Fruit fly (Drosophila melanogaster) whole organism, prepupa: ENCODE data around the gene CG16989.

Experiments used
- Blimp-1 ChIP-seq: fragments of 200-800 bp; sonication (Bioruptor generic); optimal IDR thresholded peaks from 3 replicates; lab custom pipeline; 2017; ENCODE audit warnings: missing biosample characterization, missing genetic modification characterization, mild to moderate bottlenecking, moderate library complexity, missing genetic modification reagents
- CG10631 ChIP-seq: fragments of 200-800 bp; sonication (Bioruptor generic); optimal IDR thresholded peaks from 2 replicates; lab custom pipeline; 2016; ENCODE audit warnings: missing biosample characterization, missing genetic modification characterization
- CG11294 ChIP-seq: fragments of 200-800 bp; sonication (Bioruptor generic); IDR thresholded peaks from 2 replicates; pipeline ENCODE4 v1.3.6; 2022; ENCODE audit warnings: missing biosample characterization, missing genetic modification characterization
- CG15336 ChIP-seq: fragments of 200-800 bp; sonication (Bioruptor generic); IDR thresholded peaks from 2 replicates; pipeline ENCODE4 v1.3.6; 2022; ENCODE audit warnings: missing biosample characterization, missing genetic modification characterization
- CG1621 ChIP-seq: fragments of 200-800 bp; sonication (Bioruptor generic); optimal IDR thresholded peaks from 3 replicates; lab custom pipeline; 2018; ENCODE audit warnings: missing biosample characterization, mild to moderate bottlenecking, missing genetic modification characterization
- CG16779 ChIP-seq: fragments of 200-800 bp; sonication (Bioruptor generic); optimal IDR thresholded peaks from 3 replicates; lab custom pipeline; 2017; ENCODE audit warnings: missing biosample characterization, mild to moderate bottlenecking, missing genetic modification characterization
- CG31627 ChIP-seq: fragments of 200-800 bp; sonication (Bioruptor generic); optimal IDR thresholded peaks from 3 replicates; lab custom pipeline; 2016; ENCODE audit warnings: missing biosample characterization, missing genetic modification characterization
- CG34406 ChIP-seq: fragments of 200-800 bp; sonication (Bioruptor generic); optimal IDR thresholded peaks from 3 replicates; lab custom pipeline; 2016; ENCODE audit warnings: missing biosample characterization, missing genetic modification characterization
- CG3919 ChIP-seq: fragments of 200-800 bp; sonication (Bioruptor generic); optimal IDR thresholded peaks from 3 replicates; lab custom pipeline; 2016; ENCODE audit warnings: missing biosample characterization, missing genetic modification characterization
- CG4318 ChIP-seq: fragments of 200-800 bp; sonication (Bioruptor generic); optimal IDR thresholded peaks from 3 replicates; lab custom pipeline; 2017; ENCODE audit warnings: missing biosample characterization, mild to moderate bottlenecking, missing genetic modification characterization
- CG6792 ChIP-seq: fragments of 200-800 bp; sonication (Bioruptor generic); optimal IDR thresholded peaks from 3 replicates; lab custom pipeline; 2016; ENCODE audit warnings: missing biosample characterization, missing genetic modification characterization
- CG6808 ChIP-seq: fragments of 200-800 bp; sonication (Bioruptor generic); optimal IDR thresholded peaks from 3 replicates; lab custom pipeline; 2017; ENCODE audit warnings: missing biosample characterization, missing genetic modification characterization, mild to moderate bottlenecking, moderate library complexity, missing genetic modification reagents
- CG8119 ChIP-seq: fragments of 200-800 bp; sonication (Bioruptor generic); IDR thresholded peaks from 3 replicates; pipeline ENCODE4 v1.3.6; 2022; ENCODE audit warnings: missing biosample characterization, missing genetic modification characterization
- Eip75B ChIP-seq: fragments of 200-800 bp; sonication (Bioruptor generic); optimal IDR thresholded peaks from 3 replicates; lab custom pipeline; 2016; ENCODE audit warnings: missing biosample characterization, missing genetic modification characterization
- Eip78C ChIP-seq: fragments of 200-800 bp; sonication (Bioruptor generic); peaks from one replicate; lab custom pipeline; 2016; ENCODE audit warnings: missing biosample characterization, missing genetic modification characterization
- Eip93F ChIP-seq: fragments of 200-800 bp; sonication (Bioruptor generic); optimal IDR thresholded peaks from 2 replicates; lab custom pipeline; 2016; ENCODE audit warnings: missing biosample characterization, mild to moderate bottlenecking, missing genetic modification characterization
- Gug ChIP-seq: fragments of 200-800 bp; sonication (Bioruptor generic); IDR thresholded peaks from 2 replicates; pipeline ENCODE4 v1.3.6; 2022; ENCODE audit warnings: missing biosample characterization, missing genetic modification characterization
- Hr38 ChIP-seq: sonication (Bioruptor generic); optimal IDR thresholded peaks from 2 replicates; lab custom pipeline; 2016; ENCODE audit warnings: missing biosample characterization, missing genetic modification characterization
- Hr39 ChIP-seq: fragments of 200-800 bp; sonication (Bioruptor generic); optimal IDR thresholded peaks from 2 replicates; lab custom pipeline; 2016; ENCODE audit warnings: missing biosample characterization, missing genetic modification characterization
- Lpt ChIP-seq: fragments of 200-800 bp; sonication (Bioruptor generic); optimal IDR thresholded peaks from 3 replicates; lab custom pipeline; 2016; ENCODE audit warnings: missing biosample characterization, missing genetic modification characterization
- Met ChIP-seq: fragments of 200-800 bp; sonication (Bioruptor generic); optimal IDR thresholded peaks from 3 replicates; lab custom pipeline; 2016; ENCODE audit warnings: missing biosample characterization, missing genetic modification characterization
- OdsH ChIP-seq: fragments of 200-800 bp; sonication (Bioruptor generic); optimal IDR thresholded peaks from 3 replicates; lab custom pipeline; 2016; ENCODE audit warnings: missing biosample characterization, missing genetic modification characterization
- Smox ChIP-seq: fragments of 200-800 bp; sonication (Bioruptor generic); optimal IDR thresholded peaks from 3 replicates; lab custom pipeline; 2016; ENCODE audit warnings: missing biosample characterization, missing genetic modification characterization
- Sox102F ChIP-seq: fragments of 200-800 bp; sonication (Bioruptor generic); optimal IDR thresholded peaks from 2 replicates; lab custom pipeline; 2016; ENCODE audit warnings: missing biosample characterization, mild to moderate bottlenecking, missing genetic modification characterization
- Sox14 ChIP-seq: fragments of 200-800 bp; sonication (Bioruptor generic); optimal IDR thresholded peaks from 3 replicates; lab custom pipeline; 2016; ENCODE audit warnings: missing biosample characterization, missing genetic modification characterization
- cyc ChIP-seq: fragments of 200-800 bp; sonication (Bioruptor generic); optimal IDR thresholded peaks from 3 replicates; lab custom pipeline; 2016; ENCODE audit warnings: missing biosample characterization, missing genetic modification characterization
- dsx ChIP-seq: fragments of 200-800 bp; optimal IDR thresholded peaks from 3 replicates; lab custom pipeline; 2019; ENCODE audit warnings: missing biosample characterization, mild to moderate bottlenecking, missing genetic modification characterization, moderate library complexity; ENCODE audit not compliant: poor library complexity, severe bottlenecking
- eg ChIP-seq: fragments of 200-800 bp; sonication (Bioruptor generic); IDR thresholded peaks from 3 replicates; pipeline ENCODE4 v1.3.6; 2022; ENCODE audit warnings: missing biosample characterization, missing genetic modification characterization
- esn ChIP-seq: fragments of 200-800 bp; sonication (Bioruptor generic); optimal IDR thresholded peaks from 2 replicates; lab custom pipeline; 2016; ENCODE audit warnings: missing biosample characterization, mild to moderate bottlenecking, missing genetic modification characterization, moderate library complexity
- lz ChIP-seq: fragments of 200-800 bp; sonication (Bioruptor generic); optimal IDR thresholded peaks from 3 replicates; lab custom pipeline; 2016; ENCODE audit warnings: missing biosample characterization, missing genetic modification characterization
- net ChIP-seq: fragments of 200-800 bp; sonication (Bioruptor generic); optimal IDR thresholded peaks from 3 replicates; lab custom pipeline; 2016; ENCODE audit warnings: missing biosample characterization, missing genetic modification characterization
- spab ChIP-seq: fragments of 200-800 bp; sonication (Bioruptor generic); optimal IDR thresholded peaks from 2 replicates; lab custom pipeline; 2017; ENCODE audit warnings: missing biosample characterization, mild to moderate bottlenecking, missing genetic modification characterization, missing genetic modification reagents
- ss ChIP-seq, 2 experiments: fragments of 200-800 bp; sonication (Bioruptor generic); optimal IDR thresholded peaks; 2 replicates in 1 of 2; 3 replicates in 1 of 2; lab custom pipeline; 2017 to 2018; ENCODE audit warnings: mild to moderate bottlenecking in 2 of 2, missing biosample characterization in 2 of 2, missing genetic modification characterization in 2 of 2, moderate library complexity in 1 of 2
- svp ChIP-seq: fragments of 200-800 bp; sonication (Bioruptor generic); peaks from one replicate; lab custom pipeline; 2016; ENCODE audit warnings: missing biosample characterization, missing genetic modification characterization
- topi ChIP-seq: fragments of 200-800 bp; sonication (Bioruptor generic); optimal IDR thresholded peaks from 3 replicates; lab custom pipeline; 2016; ENCODE audit warnings: missing biosample characterization, missing genetic modification characterization
- vri ChIP-seq: fragments of 200-800 bp; sonication (Bioruptor generic); optimal IDR thresholded peaks from 3 replicates; lab custom pipeline; 2016; ENCODE audit warnings: missing biosample characterization, mild to moderate bottlenecking, missing genetic modification characterization

The CG16989 gene

dm6 chrX:790039-790597 is 2.8 kb upstream of the CG16989 start, which contains the start of gene CG13360:
TSS of gene CG13360 (minus strand) at chrX:790089.
- TF ChIP-seq vri (GFP tag; lab: Kevin White, UChicago), result no peak
- TF ChIP-seq cyc (GFP tag; lab: Kevin White, UChicago), result peak; percentile 13
- TF ChIP-seq Gug, result no peak
- no peak for TF ChIP-seq CG4318 (GFP tag; lab: Kevin White, UChicago)
- no peak for TF ChIP-seq Eip93F
- peak; percentile 31 for TF ChIP-seq esn (GFP tag; lab: Kevin White, UChicago)
- TF ChIP-seq OdsH, result no peak
- TF ChIP-seq Blimp-1 (GFP tag; lab: Kevin White, UChicago), result no peak
- peak; percentile 56 for TF ChIP-seq Hr39 (GFP tag; lab: Kevin White, UChicago)
- no peak for TF ChIP-seq Eip75B (GFP tag; lab: Kevin White, UChicago)
- peak; percentile 90 for TF ChIP-seq svp
- peak; percentile 33 for TF ChIP-seq Eip78C
- no peak for TF ChIP-seq net (GFP tag; lab: Kevin White, UChicago)
- TF ChIP-seq CG31627, result peak; percentile 21
- peak; percentile 22 for TF ChIP-seq lz (GFP tag; lab: Kevin White, UChicago)

- TF ChIP-seq Hr38 (GFP tag; lab: Kevin White, UChicago), result no peak
- no peak for TF ChIP-seq CG11294 (GFP tag; lab: Robert Waterston, UW)
- peak; percentile 36 for TF ChIP-seq Eip75B (GFP tag; lab: Kevin White, UChicago)
- peak; percentile 9; the same call in 1 of the 2 replicates for TF ChIP-seq CG15336 (GFP tag; lab: Robert Waterston, UW)
- TF ChIP-seq topi (GFP tag; lab: Kevin White, UChicago), result peak; percentile 7
- peak; percentile 34 for TF ChIP-seq CG6808 (GFP tag; lab: Kevin White, UChicago)
- no peak for TF ChIP-seq Met (GFP tag; lab: Kevin White, UChicago)
- peak; percentile 42 for TF ChIP-seq Sox102F (GFP tag; lab: Kevin White, UChicago)
- TF ChIP-seq svp, result peak; percentile 91
- peak; percentile 66 for TF ChIP-seq Eip78C
- 0 out of 3 replicates have a peak, but pooled peaks have one; percentile 10 for TF ChIP-seq eg (GFP tag; lab: Robert Waterston, UW)
- TF ChIP-seq CG3919 (GFP tag; lab: Kevin White, UChicago), result peak; percentile 35
- TF ChIP-seq CG8119 (GFP tag; lab: Robert Waterston, UW), result no peak
- peak; percentile 59 for TF ChIP-seq dsx (GFP tag; lab: Kevin White, UChicago)
- TF ChIP-seq CG31627, result no peak
- TF ChIP-seq CG6792 (GFP tag; lab: Kevin White, UChicago), result peak; percentile 1
- TF ChIP-seq Sox14 (GFP tag; lab: Kevin White, UChicago), result peak; percentile 58
- no peak for TF ChIP-seq CG34406 (GFP tag; lab: Kevin White, UChicago)
- no peak for TF ChIP-seq Blimp-1 (GFP tag; lab: Kevin White, UChicago)
- TF ChIP-seq CG1621 (tag; lab: Kevin White, UChicago), result peak; percentile 24
- peak; percentile 46 for TF ChIP-seq esn (GFP tag; lab: Kevin White, UChicago)
- TF ChIP-seq Smox (GFP tag; lab: Kevin White, UChicago), result peak; percentile 6
- peak; percentile 91 for TF ChIP-seq vri (GFP tag; lab: Kevin White, UChicago)
- peak in 1 of 2 experiments; percentile 42 for TF ChIP-seq ss (GFP tag; optimal IDR thresholded peaks at IDR 0.05; lab: Kevin White, UChicago)
- no peak for TF ChIP-seq spab (GFP tag; lab: Kevin White, UChicago)
These were observed 3.5 kb downstream of the CG16989 start for dm6 chrX:796397-796989.

- no peak for TF ChIP-seq CG16779 (tag; lab: Kevin White, UChicago)
- no peak for TF ChIP-seq CG1621 (tag; lab: Kevin White, UChicago)
- TF ChIP-seq Hr38 (GFP tag; lab: Kevin White, UChicago), result no peak
- TF ChIP-seq CG6808 (GFP tag; lab: Kevin White, UChicago), result peak; percentile 6
- no peak for TF ChIP-seq Blimp-1 (GFP tag; lab: Kevin White, UChicago)
- peak; percentile 1 for TF ChIP-seq CG10631 (GFP tag; lab: Kevin White, UChicago)
- peak; percentile 23 for TF ChIP-seq svp
- TF ChIP-seq Eip78C, result peak; percentile 47
- peak; percentile 13 for TF ChIP-seq CG3919 (GFP tag; lab: Kevin White, UChicago)
- TF ChIP-seq topi (GFP tag; lab: Kevin White, UChicago), result peak; percentile 18
- no peak for TF ChIP-seq Lpt (GFP tag; lab: Kevin White, UChicago)
- TF ChIP-seq Sox14 (GFP tag; lab: Kevin White, UChicago), result peak; percentile 14
- peak; percentile 6 for TF ChIP-seq cyc (GFP tag; lab: Kevin White, UChicago)
- TF ChIP-seq OdsH, result no peak
- peak; percentile 12 for TF ChIP-seq CG31627
These were observed 8.4 kb downstream of the CG16989 start, which contains the start of gene Rbf for dm6 chrX:801157-801872. TSS of gene Rbf (minus strand) at chrX:801479.
